Worm (Caenorhabditis elegans): Measurements from ENCODE around the gene col-114.

Gene col-114

ce11 chrIV:7205969-7206368 lies 40.5 kb downstream of the col-114 start, which contains the start of gene kcc-1:
kcc-1 (plus strand) TSS chrIV:7206269.
- TF ChIP-seq tbp1 (GFP tag; optimal IDR thresholded peaks at IDR 0.05) (no peak), lsy-27 (tag; optimal IDR thresholded peaks at IDR 0.05; ENCODE audit: borderline replicate concordance, insufficient read depth) (no peak), F49E8.2 (tag; optimal IDR thresholded peaks at IDR 0.05; ENCODE audit: insufficient read depth) (no peak), hlh-26 (GFP tag; conservative IDR thresholded peaks at IDR 0.05) (no peak), ztf-25 (GFP tag; IDR thresholded peaks at IDR 0.05) (no peak), B0035.1 (tag; optimal IDR thresholded peaks at IDR 0.05) (no peak), hmg-20 (GFP tag; IDR thresholded peaks at IDR 0.05) (no peak), snpc-1.3 (tag; optimal IDR thresholded peaks at IDR 0.05; ENCODE audit: insufficient read depth) (no peak), atf-7 (tag; optimal IDR thresholded peaks at IDR 0.05) (no peak), ztf-26 (tag; optimal IDR thresholded peaks at IDR 0.05) (no peak), B0261.1 (tag; optimal IDR thresholded peaks at IDR 0.05) (no peak), lin-35 (GFP tag; optimal IDR thresholded peaks at IDR 0.05) (no peak), pha-4 (tag; optimal IDR thresholded peaks at IDR 0.05) (no peak), F52B5.7 (tag; optimal IDR thresholded peaks at IDR 0.05) (no peak), egl-18 (GFP tag; IDR thresholded peaks at IDR 0.05) (no peak), unc-62 (GFP tag; optimal IDR thresholded peaks at IDR 0.05) (no peak), K11D2.4 (GFP tag; IDR thresholded peaks at IDR 0.05) (no peak), zim-3 (tag; optimal IDR thresholded peaks at IDR 0.05) (no peak), dpff-1 (tag; optimal IDR thresholded peaks at IDR 0.05) (no peak), Y53F4B.3 (GFP tag; IDR thresholded peaks at IDR 0.05) (no peak)

- TF ChIP-seq athp-1 (tag; optimal IDR thresholded peaks at IDR 0.05) (no peak), D2030.7 (GFP tag; IDR thresholded peaks at IDR 0.05) (no peak), T26A5.8 (tag; optimal IDR thresholded peaks at IDR 0.05) (no peak), ccch-3 (GFP tag; optimal IDR thresholded peaks at IDR 0.05) (no peak), egl-44 (GFP tag; IDR thresholded peaks at IDR 0.05) (no peak), C17E4.6 (GFP tag; IDR thresholded peaks at IDR 0.05) (no peak), xnd-1 (tag; optimal IDR thresholded peaks at IDR 0.05) (no peak), madf-8 (GFP tag; conservative IDR thresholded peaks at IDR 0.05) (no peak), ztf-25 (GFP tag; IDR thresholded peaks at IDR 0.05) (no peak), sptf-2 (GFP tag; optimal IDR thresholded peaks at IDR 0.05) (no peak), efl-1 (GFP tag; optimal IDR thresholded peaks at IDR 0.05) (no peak), attf-3 (GFP tag; conservative IDR thresholded peaks at IDR 0.05) (no peak), nhr-179 (tag; optimal IDR thresholded peaks at IDR 0.05) (no peak), F57A8.1 (GFP tag; optimal IDR thresholded peaks at IDR 0.05) (no peak)
These were observed 42.8 kb downstream of the col-114 start, which contains the start of gene R13A1.3 for ce11 chrIV:7203696-7204095. R13A1.3 (plus strand) TSS chrIV:7203996.

ce11 chrIV:7196853-7197252 lies 49.6 kb downstream of the col-114 start, which contains the start of gene unc-8:
unc-8 (plus strand) TSS chrIV:7197153.
- TF ChIP-seq F57C9.4 (tag; optimal IDR thresholded peaks at IDR 0.05) (no peak), hmg-20 (GFP tag; IDR thresholded peaks at IDR 0.05) (no peak), lsl-1 (GFP tag; optimal IDR thresholded peaks at IDR 0.05) (no peak)

ce11 chrIV:7195734-7196133 lies 50.7 kb downstream of the col-114 start, which contains the start of gene best-16:
best-16 (minus strand) TSS chrIV:7195834.
- TF ChIP-seq somi-1 (GFP tag; optimal IDR thresholded peaks at IDR 0.05), result no peak
- no peak for TF ChIP-seq ceh-40 (GFP tag; IDR thresholded peaks at IDR 0.05)
- no peak for TF ChIP-seq zfh-2 (GFP tag; conservative IDR thresholded peaks at IDR 0.05)
- no peak for TF ChIP-seq cebp-1 (GFP tag; IDR thresholded peaks at IDR 0.05)
- TF ChIP-seq cebp-1 (tag; optimal IDR thresholded peaks at IDR 0.05), result no peak
- TF ChIP-seq dox-1 (GFP tag; IDR thresholded peaks at IDR 0.05), result no peak
- no peak for TF ChIP-seq B0261.1 (tag; optimal IDR thresholded peaks at IDR 0.05)
- TF ChIP-seq unc-62 (GFP tag; optimal IDR thresholded peaks at IDR 0.05), result no peak
- no peak for TF ChIP-seq repo-1 (tag; optimal IDR thresholded peaks at IDR 0.05)
- no peak for TF ChIP-seq ccch-3 (GFP tag; optimal IDR thresholded peaks at IDR 0.05)
- TF ChIP-seq F39B2.1 (GFP tag; IDR thresholded peaks at IDR 0.05), result no peak
- TF ChIP-seq F55B11.4 (tag; optimal IDR thresholded peaks at IDR 0.05; ENCODE audit: borderline replicate concordance, insufficient read depth), result no peak
- TF ChIP-seq F33H1.4 (GFP tag; IDR thresholded peaks at IDR 0.05), result no peak
- no peak for TF ChIP-seq fkh-3 (tag; optimal IDR thresholded peaks at IDR 0.05)

Measured in whole organism, young adult.